Worm (Caenorhabditis elegans) whole organism, L4 larva: ENCODE data around the gene F46H5.11.

Experiments
- aly-2 ChIP-seq: sonication (generic microtip); optimal IDR thresholded peaks from 2 replicates; lab custom pipeline; 2018; ENCODE audit warnings: missing biosample characterization, missing genetic modification characterization
- daf-12 ChIP-seq: fragments of 150-350 bp; optimal IDR thresholded peaks from 2 replicates; lab custom pipeline; 2014; ENCODE audit warnings: missing biosample characterization, missing genetic modification reagents, missing genetic modification characterization
- fos-1 ChIP-seq: fragments of 150-350 bp; optimal IDR thresholded peaks from 2 replicates; lab custom pipeline; 2014; ENCODE audit warnings: missing biosample characterization, missing genetic modification characterization
- hmg-1.1 ChIP-seq: fragments of 200-800 bp; sonication (Bioruptor generic); IDR thresholded peaks from 2 replicates; pipeline ENCODE4 v1.3.6; 2022; ENCODE audit warnings: missing genetic modification reagents, missing genetic modification characterization, missing compliant biosample characterization
- lin-15B ChIP-seq: fragments of 150-350 bp; sonication (generic microtip); optimal IDR thresholded peaks from 3 replicates; lab custom pipeline; 2014; ENCODE audit warnings: missing biosample characterization, missing genetic modification characterization
- nhr-237 ChIP-seq: sonication (generic microtip); optimal IDR thresholded peaks from 2 replicates; lab custom pipeline; 2017; ENCODE audit warnings: missing biosample characterization, missing genetic modification characterization
- nhr-25 ChIP-seq: sonication (generic microtip); optimal IDR thresholded peaks from 2 replicates; lab custom pipeline; 2017; ENCODE audit warnings: missing genetic modification characterization, mild to moderate bottlenecking, missing compliant biosample characterization, antibody characterized with exemption, moderate library complexity, borderline replicate concordance; ENCODE audit not compliant: insufficient read depth
- nhr-6 ChIP-seq: fragments of 150-350 bp; optimal IDR thresholded peaks from 2 replicates; lab custom pipeline; 2014; ENCODE audit warnings: missing biosample characterization, missing genetic modification characterization
- nhr-77 ChIP-seq: fragments of 150-350 bp; optimal IDR thresholded peaks from 2 replicates; lab custom pipeline; 2014; ENCODE audit warnings: missing biosample characterization, missing genetic modification characterization
- unc-130 ChIP-seq: sonication (generic microtip); optimal IDR thresholded peaks from 2 replicates; lab custom pipeline; 2016; ENCODE audit warnings: missing genetic modification reagents, missing genetic modification characterization, missing compliant biosample characterization

DNA sequence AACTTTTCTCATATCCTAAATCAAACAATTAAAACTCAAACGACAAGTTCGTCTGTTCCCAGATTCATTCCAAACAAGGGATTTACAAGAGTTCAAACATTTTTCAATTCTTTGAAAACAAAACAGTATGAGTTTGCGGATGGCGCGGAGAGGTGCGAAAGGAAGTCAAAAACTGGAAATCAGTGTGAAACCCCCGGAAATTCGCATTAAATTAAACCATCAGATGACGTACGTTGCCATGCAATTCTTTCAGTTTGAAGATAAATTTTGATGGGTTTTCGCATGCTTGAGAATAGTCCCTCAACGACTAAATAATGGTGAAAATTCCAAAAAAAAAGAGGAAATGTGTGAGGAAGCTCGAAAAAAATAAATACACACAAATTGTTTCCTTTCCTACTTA lies 42.5 kb downstream of the F46H5.11 start:
- TF ChIP-seq hmg-1.1 (GFP tag; lab: Robert Waterston, UW) (no peak), nhr-6 (tag; lab: Kevin White, UChicago) (no peak), aly-2 (tag; lab: Kevin White, UChicago) (no peak), lin-15B (tag; lab: Kevin White, UChicago) (no peak), daf-12 (tag; lab: Kevin White, UChicago) (no peak), nhr-237 (no peak), nhr-25 (no peak), nhr-77 (tag; lab: Kevin White, UChicago) (no peak), unc-130 (GFP tag; lab: Kevin White, UChicago) (no peak), fos-1 (no peak)
